Fruit fly (Drosophila melanogaster) whole organism, embryonic: Measurements from ENCODE around the gene CG4291.

Source experiments
- Bgb ChIP-seq: fragments of 200-800 bp; sonication (Bioruptor generic); IDR thresholded peaks from 2 replicates; pipeline ENCODE4 v1.3.6; 2022; ENCODE audit warnings: missing biosample characterization, missing genetic modification characterization; ENCODE audit not compliant: partially characterized antibody
- CG10431 ChIP-seq: fragments of 200-800 bp; sonication (Bioruptor generic); optimal IDR thresholded peaks from 3 replicates; lab custom pipeline; 2018; ENCODE audit warnings: missing biosample characterization, mild to moderate bottlenecking, missing genetic modification characterization
- CG11398 ChIP-seq: fragments of 200-800 bp; sonication (Bioruptor generic); optimal IDR thresholded peaks from 2 replicates; lab custom pipeline; 2016; ENCODE audit warnings: missing biosample characterization, missing genetic modification characterization
- CG11504 ChIP-seq: fragments of 200-800 bp; sonication (Bioruptor generic); optimal IDR thresholded peaks from 3 replicates; lab custom pipeline; 2019; ENCODE audit warnings: missing biosample characterization, mild to moderate bottlenecking, missing genetic modification characterization, moderate library complexity
- CG12104 ChIP-seq: fragments of 200-800 bp; sonication (Bioruptor generic); optimal IDR thresholded peaks from 3 replicates; lab custom pipeline; 2016; ENCODE audit warnings: missing biosample characterization, missing genetic modification characterization
- CG15269 ChIP-seq: fragments of 200-800 bp; sonication (Bioruptor generic); optimal IDR thresholded peaks from 2 replicates; lab custom pipeline; 2018; ENCODE audit warnings: missing biosample characterization, mild to moderate bottlenecking, missing genetic modification characterization, moderate library complexity
- CG1529 ChIP-seq: fragments of 200-800 bp; sonication (Bioruptor generic); optimal IDR thresholded peaks from 3 replicates; lab custom pipeline; 2018; ENCODE audit warnings: missing biosample characterization, missing genetic modification characterization
- CG15696 ChIP-seq: fragments of 200-800 bp; sonication (Bioruptor generic); optimal IDR thresholded peaks from 2 replicates; lab custom pipeline; 2019; ENCODE audit warnings: missing biosample characterization, mild to moderate bottlenecking, missing genetic modification characterization, moderate library complexity
- CG16779 ChIP-seq: fragments of 200-800 bp; sonication (Bioruptor generic); IDR thresholded peaks from 2 replicates; pipeline ENCODE4 v1.3.6; 2022; ENCODE audit warnings: missing biosample characterization, missing genetic modification characterization
- CG16815 ChIP-seq: fragments of 200-800 bp; sonication (Bioruptor generic); optimal IDR thresholded peaks from 3 replicates; lab custom pipeline; 2017; ENCODE audit warnings: missing biosample characterization, mild to moderate bottlenecking, missing genetic modification characterization
- CG17612 ChIP-seq: fragments of 200-800 bp; sonication (Bioruptor generic); IDR thresholded peaks from 2 replicates; pipeline ENCODE4 v1.3.6; 2022; ENCODE audit warnings: missing biosample characterization, missing genetic modification characterization
- CG2120 ChIP-seq: fragments of 200-800 bp; sonication (Bioruptor generic); optimal IDR thresholded peaks from 3 replicates; lab custom pipeline; 2016; ENCODE audit warnings: missing biosample characterization, missing genetic modification characterization
- CG3407 ChIP-seq: fragments of 200-800 bp; sonication (Bioruptor generic); optimal IDR thresholded peaks from 2 replicates; lab custom pipeline; 2018; ENCODE audit warnings: missing biosample characterization, mild to moderate bottlenecking, missing genetic modification characterization
- CG3847 ChIP-seq: fragments of 200-800 bp; sonication (Bioruptor generic); IDR thresholded peaks from 2 replicates; pipeline ENCODE4 v1.3.6; 2022; ENCODE audit warnings: missing biosample characterization, missing genetic modification characterization
- CG3995 ChIP-seq: fragments of 200-800 bp; sonication (Bioruptor generic); optimal IDR thresholded peaks from 3 replicates; lab custom pipeline; 2016; ENCODE audit warnings: missing biosample characterization, missing genetic modification characterization
- CG4328 ChIP-seq: fragments of 200-800 bp; sonication (Bioruptor generic); optimal IDR thresholded peaks from 3 replicates; lab custom pipeline; 2017; ENCODE audit warnings: missing biosample characterization, missing genetic modification reagents, missing genetic modification characterization
- CG43689 ChIP-seq: fragments of 200-800 bp; sonication (Bioruptor generic); IDR thresholded peaks from 2 replicates; pipeline ENCODE4 v1.3.6; 2022; ENCODE audit warnings: missing biosample characterization, missing genetic modification characterization
- CG6854 ChIP-seq: fragments of 200-800 bp; sonication (Bioruptor generic); optimal IDR thresholded peaks from 3 replicates; lab custom pipeline; 2017; ENCODE audit warnings: missing biosample characterization, mild to moderate bottlenecking, missing genetic modification characterization
- CG8281 ChIP-seq: fragments of 200-800 bp; sonication (Bioruptor generic); optimal IDR thresholded peaks from 2 replicates; lab custom pipeline; 2018; ENCODE audit warnings: missing biosample characterization, mild to moderate bottlenecking, missing genetic modification characterization, moderate library complexity
- CG9797 ChIP-seq: fragments of 200-800 bp; sonication (Bioruptor generic); optimal IDR thresholded peaks from 3 replicates; lab custom pipeline; 2018; ENCODE audit warnings: missing biosample characterization, mild to moderate bottlenecking, missing genetic modification characterization
- Chrac-16 ChIP-seq: fragments of 200-800 bp; sonication (Bioruptor generic); optimal IDR thresholded peaks from 3 replicates; lab custom pipeline; 2016; ENCODE audit warnings: missing biosample characterization, missing genetic modification characterization
- Ets97D ChIP-seq: fragments of 200-800 bp; sonication (Bioruptor generic); optimal IDR thresholded peaks from 3 replicates; lab custom pipeline; 2016; ENCODE audit warnings: missing biosample characterization, missing genetic modification characterization
- H15 ChIP-seq: fragments of 200-800 bp; sonication (Bioruptor generic); IDR thresholded peaks from 3 replicates; pipeline ENCODE4 v1.3.6; 2022; ENCODE audit warnings: missing biosample characterization, missing genetic modification characterization
- Hmr ChIP-seq: fragments of 200-800 bp; sonication (Bioruptor generic); optimal IDR thresholded peaks from 3 replicates; lab custom pipeline; 2017; ENCODE audit warnings: mild to moderate bottlenecking, missing biosample characterization, missing genetic modification reagents, missing genetic modification characterization
- Hsf ChIP-seq: fragments of 200-800 bp; sonication (Bioruptor generic); optimal IDR thresholded peaks from 3 replicates; lab custom pipeline; 2016; ENCODE audit warnings: missing biosample characterization, missing genetic modification characterization
- MESR4 ChIP-seq: fragments of 200-800 bp; sonication (Bioruptor generic); optimal IDR thresholded peaks from 2 replicates; lab custom pipeline; 2018; ENCODE audit warnings: missing biosample characterization, mild to moderate bottlenecking, missing genetic modification characterization, moderate library complexity
- Max ChIP-seq: fragments of 200-800 bp; sonication (Bioruptor generic); optimal IDR thresholded peaks from 2 replicates; lab custom pipeline; 2016; ENCODE audit warnings: missing biosample characterization, mild to moderate bottlenecking, missing genetic modification characterization
- Side ChIP-seq: fragments of 200-800 bp; sonication (Bioruptor generic); optimal IDR thresholded peaks from 2 replicates; lab custom pipeline; 2016; ENCODE audit warnings: missing biosample characterization, missing genetic modification characterization
- Sin3A ChIP-seq: fragments of >200 bp; optimal IDR thresholded peaks from 2 replicates; lab custom pipeline; 2018
- Six4 ChIP-seq: fragments of 200-800 bp; sonication (Bioruptor generic); optimal IDR thresholded peaks from 2 replicates; lab custom pipeline; 2016; ENCODE audit warnings: missing biosample characterization, missing genetic modification characterization
- Sox102F ChIP-seq: fragments of 200-800 bp; sonication (Bioruptor generic); optimal IDR thresholded peaks from 2 replicates; lab custom pipeline; 2018; ENCODE audit warnings: missing biosample characterization, mild to moderate bottlenecking, missing genetic modification characterization, moderate library complexity
- Taf1 ChIP-seq: fragments of 200-800 bp; sonication (Bioruptor generic); IDR thresholded peaks from 2 replicates; pipeline ENCODE4 v1.3.6; 2022; ENCODE audit warnings: missing biosample characterization, missing genetic modification characterization
- amos ChIP-seq: fragments of 200-800 bp; sonication (Bioruptor generic); IDR thresholded peaks from 2 replicates; pipeline ENCODE4 v1.3.6; 2022; ENCODE audit warnings: missing biosample characterization, missing genetic modification characterization; ENCODE audit not compliant: partially characterized antibody
- btn ChIP-seq: fragments of 200-800 bp; sonication (Bioruptor generic); optimal IDR thresholded peaks from 2 replicates; lab custom pipeline; 2016; ENCODE audit warnings: missing biosample characterization, missing genetic modification characterization
- chn ChIP-seq: fragments of 200-800 bp; sonication (Bioruptor generic); optimal IDR thresholded peaks from 2 replicates; lab custom pipeline; 2016; ENCODE audit warnings: missing biosample characterization, missing genetic modification characterization
- dan ChIP-seq: fragments of 200-800 bp; sonication (Bioruptor generic); IDR thresholded peaks from 2 replicates; pipeline ENCODE4 v1.3.6; 2022; ENCODE audit warnings: missing biosample characterization, missing genetic modification characterization
- eyg ChIP-seq: fragments of 200-800 bp; sonication (Bioruptor generic); optimal IDR thresholded peaks from 3 replicates; lab custom pipeline; 2016; ENCODE audit warnings: missing biosample characterization, missing genetic modification characterization
- gem ChIP-seq: fragments of 200-800 bp; sonication (Bioruptor generic); optimal IDR thresholded peaks from 2 replicates; lab custom pipeline; 2019; ENCODE audit warnings: missing biosample characterization, mild to moderate bottlenecking, missing genetic modification characterization, moderate library complexity
- grau ChIP-seq: fragments of 200-800 bp; optimal IDR thresholded peaks from 3 replicates; lab custom pipeline; 2019; ENCODE audit warnings: missing biosample characterization, mild to moderate bottlenecking, missing genetic modification characterization, moderate library complexity
- h ChIP-seq: fragments of >200 bp; optimal IDR thresholded peaks from 2 replicates; lab custom pipeline; 2017
- hth ChIP-seq: fragments of >200 bp; optimal IDR thresholded peaks from 2 replicates; lab custom pipeline; 2017; ENCODE audit warnings: inconsistent platforms
- kay ChIP-seq: fragments of 200-800 bp; sonication (Bioruptor generic); optimal IDR thresholded peaks from 2 replicates; lab custom pipeline; 2016; ENCODE audit warnings: missing biosample characterization, missing genetic modification characterization
- luna ChIP-seq: fragments of 200-800 bp; sonication (Bioruptor generic); optimal IDR thresholded peaks from 2 replicates; lab custom pipeline; 2016; ENCODE audit warnings: missing biosample characterization, missing genetic modification characterization
- odd ChIP-seq: fragments of 200-800 bp; sonication (Bioruptor generic); optimal IDR thresholded peaks from 2 replicates; lab custom pipeline; 2017; ENCODE audit warnings: missing biosample characterization, mild to moderate bottlenecking, missing genetic modification characterization
- org-1 ChIP-seq: fragments of 200-800 bp; sonication (Bioruptor generic); optimal IDR thresholded peaks from 2 replicates; lab custom pipeline; 2017; ENCODE audit warnings: missing biosample characterization, missing genetic modification characterization
- prd ChIP-seq, 3 experiments: fragments of >200 bp in 2 of 3; fragments of 200-800 bp in 1 of 3; sonication (Bioruptor generic) in 1 of 3; optimal IDR thresholded peaks in 2 of 3; IDR thresholded peaks in 1 of 3; 2 replicates in 2 of 3; 3 replicates in 1 of 3; pipeline versions ENCODE4 v1.3.6 to Lab custom; 2017 to 2022; ENCODE audit warnings: missing biosample characterization in 1 of 3, missing genetic modification characterization in 1 of 3
- run ChIP-seq: fragments of 200-800 bp; sonication (Bioruptor generic); optimal IDR thresholded peaks from 3 replicates; lab custom pipeline; 2018; ENCODE audit warnings: missing biosample characterization, mild to moderate bottlenecking, missing genetic modification characterization
- sim ChIP-seq: fragments of 200-800 bp; sonication (Bioruptor generic); IDR thresholded peaks from 2 replicates; pipeline ENCODE4 v1.3.6; 2022; ENCODE audit warnings: missing biosample characterization, missing genetic modification characterization
- tap ChIP-seq: fragments of 200-800 bp; optimal IDR thresholded peaks from 3 replicates; lab custom pipeline; 2019; ENCODE audit warnings: missing biosample characterization, mild to moderate bottlenecking, missing genetic modification characterization, moderate library complexity
- twi ChIP-seq: fragments of 200-800 bp; optimal IDR thresholded peaks from 2 replicates; lab custom pipeline; 2019; ENCODE audit warnings: missing biosample characterization, mild to moderate bottlenecking, missing genetic modification characterization, moderate library complexity
- unc-4 ChIP-seq: fragments of 200-800 bp; sonication (Bioruptor generic); IDR thresholded peaks from 2 replicates; pipeline ENCODE4 v1.3.6; 2022; ENCODE audit warnings: missing biosample characterization, missing genetic modification characterization; ENCODE audit not compliant: partially characterized antibody

The CG4291 gene

DNA sequence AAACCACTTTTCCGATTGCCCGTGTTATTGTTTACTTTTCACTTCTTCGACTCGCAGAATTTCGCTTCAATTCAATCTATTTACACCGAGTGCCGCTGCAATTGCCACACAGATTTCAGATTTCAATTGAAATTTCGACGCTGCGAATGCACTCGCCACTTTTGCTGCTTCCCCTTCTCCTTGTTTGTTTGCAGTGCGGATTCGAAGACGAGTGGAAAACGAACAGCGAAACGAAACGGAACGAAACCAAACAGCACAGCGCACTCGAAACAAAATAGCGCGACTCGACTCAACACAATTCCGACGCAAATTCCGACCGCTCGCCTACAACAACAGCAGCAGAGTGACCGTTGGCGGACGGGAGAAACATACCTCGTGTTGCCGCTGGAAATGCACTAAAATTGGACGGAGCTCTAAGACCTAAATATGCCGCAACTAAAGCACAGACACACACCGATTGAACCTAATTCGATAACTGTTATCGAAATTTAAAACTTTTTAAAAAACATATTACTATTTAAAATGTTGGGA is 1.7 kb downstream of the CG4291 start, which contains the start of gene drongo (continued):
- TF ChIP-seq Ets97D (GFP tag; lab: Kevin White, UChicago) (peak; percentile 66), eyg (no peak), Hsf (GFP tag; lab: Kevin White, UChicago) (peak; percentile 27), Side (GFP tag; lab: Kevin White, UChicago) (no peak), sim (GFP tag; lab: Robert Waterston, UW) (0 out of 2 replicates have a peak, but pooled peaks have one; percentile 8), luna (GFP tag; lab: Kevin White, UChicago) (no peak), tap (tag; lab: Kevin White, UChicago) (no peak), CG11504 (peak; percentile 48), Six4 (no peak), Chrac-16 (no peak), amos (GFP tag; lab: Robert Waterston, UW) (peak; percentile 58; the same call in 1 of the 2 replicates), CG1529 (peak; percentile 16), Max (GFP tag; lab: Kevin White, UChicago) (no peak), CG9797 (GFP tag; lab: Kevin White, UChicago) (peak; percentile 97), hth (no peak), gem (tag; lab: Kevin White, UChicago) (no peak), CG3407 (GFP tag; lab: Kevin White, UChicago) (peak; percentile 5), CG10431 (GFP tag; lab: Kevin White, UChicago) (no peak), CG17612 (GFP tag; lab: Robert Waterston, UW) (no peak), btn (no peak), CG12104 (GFP tag; lab: Kevin White, UChicago) (no peak), odd (peak; percentile 59), unc-4 (GFP tag; lab: Robert Waterston, UW) (peak; percentile 49), CG15269 (tag; lab: Kevin White, UChicago) (peak; percentile 24), CG43689 (0 out of 2 replicates have a peak, but pooled peaks have one; percentile 10), run (tag; lab: Kevin White, UChicago) (no peak), org-1 (GFP tag; lab: Kevin White, UChicago) (no peak), Hmr (GFP tag; lab: Kevin White, UChicago) (peak; percentile 81), dan (GFP tag; lab: Robert Waterston, UW) (no peak), CG16815 (no peak), CG11398 (peak; percentile 12), CG15696 (no peak), CG8281 (tag; lab: Kevin White, UChicago) (no peak), CG3847 (GFP tag; lab: Robert Waterston, UW) (peak; percentile 33; the same call in 1 of the 2 replicates), CG16779 (GFP tag; lab: Robert Waterston, UW) (peak; percentile 47; the same call in 1 of the 2 replicates), CG6854 (GFP tag; lab: Kevin White, UChicago) (no peak), prd (optimal IDR thresholded peaks at IDR 0.05; lab: Kevin White, UChicago) (no peak), prd (GFP tag; IDR thresholded peaks at IDR 0.05; lab: Robert Waterston, UW) (0 out of 3 replicates have a peak, but pooled peaks have one; percentile 15), grau (tag; lab: Kevin White, UChicago) (peak; percentile 25), kay (GFP tag; lab: Kevin White, UChicago) (peak; percentile 14), CG4328 (GFP tag; lab: Kevin White, UChicago) (peak; percentile 20), Taf1 (GFP tag; lab: Robert Waterston, UW) (no peak), twi (tag; lab: Kevin White, UChicago) (no peak), Bgb (no peak; the same call in 1 of the 2 replicates), CG2120 (GFP tag; lab: Kevin White, UChicago) (peak; percentile 50), CG3995 (GFP tag; lab: Kevin White, UChicago) (peak; percentile 17), chn (GFP tag; lab: Kevin White, UChicago) (no peak), h (lab: Kevin White, UChicago) (no peak), Sox102F (GFP tag; lab: Kevin White, UChicago) (no peak), Sin3A (peak; percentile 37), MESR4 (GFP tag; lab: Kevin White, UChicago) (peak; percentile 83), H15 (GFP tag; lab: Robert Waterston, UW) (no peak)
